Worm (Caenorhabditis elegans) whole organism, young adult: Measurements from ENCODE around the gene F33A8.4.

Experiments
- F33H1.4 ChIP-seq: fragments of 200-800 bp; sonication (Bioruptor generic); IDR thresholded peaks from 2 replicates; pipeline ENCODE4 v1.3.6; 2022; ENCODE audit warnings: missing genetic modification reagents, missing genetic modification characterization, missing compliant biosample characterization
- F37B4.10 ChIP-seq: fragments of 200-800 bp; sonication (Bioruptor generic); IDR thresholded peaks from 2 replicates; pipeline ENCODE4 v1.3.6; 2022; ENCODE audit warnings: missing genetic modification characterization, missing compliant biosample characterization
- efl-1 ChIP-seq: fragments of 150-350 bp; optimal IDR thresholded peaks from 2 replicates; lab custom pipeline; 2014; ENCODE audit warnings: missing biosample characterization, missing genetic modification reagents, missing genetic modification characterization
- hlh-26 ChIP-seq: fragments of 200-800 bp; sonication (Bioruptor generic); conservative IDR thresholded peaks from 2 replicates; pipeline ENCODE4 v1.3.6; 2022; ENCODE audit warnings: missing genetic modification reagents, missing genetic modification characterization, missing compliant biosample characterization
- repo-1 ChIP-seq: sonication (generic microtip); optimal IDR thresholded peaks from 2 replicates; lab custom pipeline; 2017; ENCODE audit warnings: mild to moderate bottlenecking, missing genetic modification characterization, missing compliant biosample characterization

DNA sequence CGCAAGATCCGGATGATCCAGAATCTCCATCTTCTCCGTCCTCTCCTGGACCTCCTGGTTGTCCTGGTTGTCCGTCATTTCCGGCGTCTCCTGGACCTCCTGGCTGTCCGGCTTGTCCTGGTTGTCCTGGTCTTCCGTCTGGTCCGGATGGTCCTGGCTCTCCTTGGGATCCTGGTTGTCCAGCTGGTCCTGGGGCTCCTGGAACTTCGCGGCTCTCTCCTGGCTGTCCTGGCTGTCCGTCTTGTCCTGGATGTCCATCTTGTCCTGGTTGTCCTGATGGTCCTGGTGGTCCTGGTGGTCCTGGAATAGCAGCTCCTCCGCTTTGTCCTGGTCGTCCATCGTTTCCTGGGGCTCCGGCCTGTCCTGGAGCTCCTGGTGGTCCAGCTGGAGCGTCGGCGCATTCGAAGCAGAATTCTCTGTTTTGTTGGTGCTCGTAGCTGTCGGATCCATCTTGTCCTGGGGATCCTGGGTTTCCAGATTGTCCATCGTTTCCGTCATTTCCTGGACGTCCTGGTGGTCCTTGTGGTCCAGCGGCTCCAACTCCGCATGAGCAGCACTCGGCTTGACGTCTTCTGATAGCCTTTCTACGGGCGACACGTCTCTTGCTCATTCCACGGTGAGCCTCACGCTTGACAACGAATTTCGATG lies 36.2 kb downstream of the F33A8.4 start:
- no peak for TF ChIP-seq F37B4.10 (GFP tag; lab: Robert Waterston, UW)
- TF ChIP-seq efl-1 = no peak
- no peak for TF ChIP-seq repo-1 (tag; lab: Kevin White, UChicago)
- TF ChIP-seq hlh-26 (GFP tag; lab: Robert Waterston, UW) = no peak
- TF ChIP-seq F33H1.4 (GFP tag; lab: Robert Waterston, UW) = no peak
